Worm (Caenorhabditis elegans): Measurements from ENCODE around the gene fbxb-78.

- TF ChIP-seq nhr-76 (tag; optimal IDR thresholded peaks at IDR 0.05), result peak; percentile 90
- TF ChIP-seq nhr-237 (tag; optimal IDR thresholded peaks at IDR 0.05), result peak; percentile 39
- peak; percentile 87 for TF ChIP-seq daf-12 (tag; optimal IDR thresholded peaks at IDR 0.05)
- TF ChIP-seq unc-62 (GFP tag; optimal IDR thresholded peaks at IDR 0.05), result peak; percentile 97
- TF ChIP-seq lin-39 (tag; optimal IDR thresholded peaks at IDR 0.05), result peak; percentile 99
- peak; percentile 94 for TF ChIP-seq egl-27 (tag; optimal IDR thresholded peaks at IDR 0.05)
These were observed 12.4 kb downstream of the fbxb-78 start, which contains the start of the genes rpl-20 and Y17G9B.5 for ce11 chrIV:4749728-4750278.

Measured in whole organism, L3 larva.